Fruit fly (Drosophila melanogaster) whole organism, embryonic: ENCODE results near the gene CG15461.

Source experiments
- Asciz ChIP-seq: fragments of 200-800 bp; sonication (Bioruptor generic); optimal IDR thresholded peaks from 2 replicates; lab custom pipeline; 2017; ENCODE audit warnings: missing biosample characterization, mild to moderate bottlenecking, missing genetic modification characterization, missing genetic modification reagents
- Atf-2 ChIP-seq: fragments of 200-800 bp; sonication (Bioruptor generic); optimal IDR thresholded peaks from 2 replicates; lab custom pipeline; 2016; ENCODE audit warnings: missing biosample characterization, missing genetic modification characterization
- Atf6 ChIP-seq: fragments of 200-800 bp; sonication (Bioruptor generic); IDR thresholded peaks from 2 replicates; pipeline ENCODE4 v1.3.6; 2022; ENCODE audit warnings: missing biosample characterization, missing genetic modification characterization
- CG10147 ChIP-seq: fragments of 200-800 bp; sonication (Bioruptor generic); optimal IDR thresholded peaks from 2 replicates; lab custom pipeline; 2019; ENCODE audit warnings: missing biosample characterization, mild to moderate bottlenecking, missing genetic modification characterization, moderate library complexity
- CG10654 ChIP-seq: fragments of 200-800 bp; sonication (Bioruptor generic); optimal IDR thresholded peaks from 2 replicates; lab custom pipeline; 2016; ENCODE audit warnings: missing biosample characterization, missing genetic modification characterization
- CG11247 ChIP-seq: fragments of 200-800 bp; sonication (Bioruptor generic); IDR thresholded peaks from 2 replicates; pipeline ENCODE4 v1.3.6; 2022; ENCODE audit warnings: missing biosample characterization, missing genetic modification characterization
- CG11560 ChIP-seq: fragments of 200-800 bp; sonication (Bioruptor generic); IDR thresholded peaks from 3 replicates; pipeline ENCODE4 v1.3.6; 2022; ENCODE audit warnings: missing biosample characterization, missing genetic modification characterization
- CG11695 ChIP-seq: fragments of 200-800 bp; sonication (Bioruptor generic); IDR thresholded peaks from 3 replicates; pipeline ENCODE4 v1.3.6; 2022; ENCODE audit warnings: missing biosample characterization, missing genetic modification characterization
- CG12071 ChIP-seq: fragments of 200-800 bp; sonication (Bioruptor generic); optimal IDR thresholded peaks from 3 replicates; lab custom pipeline; 2018; ENCODE audit warnings: missing biosample characterization, mild to moderate bottlenecking, missing genetic modification characterization
- CG12104 ChIP-seq: fragments of 200-800 bp; sonication (Bioruptor generic); optimal IDR thresholded peaks from 3 replicates; lab custom pipeline; 2016; ENCODE audit warnings: missing biosample characterization, missing genetic modification characterization
- CG12391 ChIP-seq: fragments of 200-800 bp; sonication (Bioruptor generic); optimal IDR thresholded peaks from 3 replicates; lab custom pipeline; 2018; ENCODE audit warnings: missing biosample characterization, mild to moderate bottlenecking, missing genetic modification characterization, moderate library complexity
- CG12659 ChIP-seq: fragments of 200-800 bp; sonication (Bioruptor generic); optimal IDR thresholded peaks from 3 replicates; lab custom pipeline; 2017; ENCODE audit warnings: mild to moderate bottlenecking, missing biosample characterization, missing genetic modification reagents, missing genetic modification characterization
- CG12942 ChIP-seq: fragments of 200-800 bp; sonication (Bioruptor generic); optimal IDR thresholded peaks from 3 replicates; lab custom pipeline; 2016; ENCODE audit warnings: missing biosample characterization, missing genetic modification characterization
- CG15011 ChIP-seq: fragments of 200-800 bp; sonication (Bioruptor generic); optimal IDR thresholded peaks from 3 replicates; lab custom pipeline; 2018; ENCODE audit warnings: missing biosample characterization, mild to moderate bottlenecking, missing genetic modification characterization
- CG1647 ChIP-seq: fragments of 200-800 bp; sonication (Bioruptor generic); optimal IDR thresholded peaks from 3 replicates; lab custom pipeline; 2016; ENCODE audit warnings: missing biosample characterization, missing genetic modification characterization
- CG17328 ChIP-seq: fragments of 200-800 bp; sonication (Bioruptor generic); IDR thresholded peaks from 2 replicates; pipeline ENCODE4 v1.3.6; 2022; ENCODE audit warnings: missing biosample characterization, missing genetic modification characterization
- CG17361 ChIP-seq: fragments of 200-800 bp; sonication (Bioruptor generic); IDR thresholded peaks from 3 replicates; pipeline ENCODE4 v1.3.6; 2022; ENCODE audit warnings: missing biosample characterization, missing genetic modification characterization
- CG1832 ChIP-seq: fragments of 200-800 bp; sonication (Bioruptor generic); optimal IDR thresholded peaks from 2 replicates; lab custom pipeline; 2017; ENCODE audit warnings: missing biosample characterization, mild to moderate bottlenecking, missing genetic modification characterization, inconsistent platforms
- CG2875 ChIP-seq: fragments of 200-800 bp; sonication (Bioruptor generic); optimal IDR thresholded peaks from 2 replicates; lab custom pipeline; 2017; ENCODE audit warnings: missing biosample characterization, mild to moderate bottlenecking, missing genetic modification characterization, missing genetic modification reagents
- CG3407 ChIP-seq: fragments of 200-800 bp; sonication (Bioruptor generic); optimal IDR thresholded peaks from 2 replicates; lab custom pipeline; 2018; ENCODE audit warnings: missing biosample characterization, mild to moderate bottlenecking, missing genetic modification characterization
- CG5180 ChIP-seq: fragments of 200-800 bp; sonication (Bioruptor generic); optimal IDR thresholded peaks from 3 replicates; lab custom pipeline; 2017; ENCODE audit warnings: missing biosample characterization, missing genetic modification characterization, mild to moderate bottlenecking, moderate library complexity, missing genetic modification reagents
- CG6813 ChIP-seq: fragments of 200-800 bp; sonication (Bioruptor generic); optimal IDR thresholded peaks from 2 replicates; lab custom pipeline; 2017; ENCODE audit warnings: missing biosample characterization, missing genetic modification characterization, mild to moderate bottlenecking, moderate library complexity, missing genetic modification reagents
- CG7271 ChIP-seq: fragments of 200-800 bp; sonication (Bioruptor generic); optimal IDR thresholded peaks from 2 replicates; lab custom pipeline; 2018; ENCODE audit warnings: missing biosample characterization, mild to moderate bottlenecking, missing genetic modification characterization, moderate library complexity
- CG8089 ChIP-seq: fragments of 200-800 bp; sonication (Bioruptor generic); optimal IDR thresholded peaks from 3 replicates; lab custom pipeline; 2016; ENCODE audit warnings: missing biosample characterization, missing genetic modification characterization
- Eip74EF ChIP-seq, 2 experiments: fragments of 200-800 bp in 1 of 2; fragments of >200 bp in 1 of 2; sonication (Bioruptor generic) in 1 of 2; optimal IDR thresholded peaks; 2 replicates each; lab custom pipeline; 2017 to 2019; ENCODE audit warnings: missing biosample characterization in 2 of 2, missing genetic modification characterization in 2 of 2, mild to moderate bottlenecking in 1 of 2, moderate library complexity in 1 of 2
- Fer1 ChIP-seq: fragments of 200-800 bp; sonication (Bioruptor generic); optimal IDR thresholded peaks from 2 replicates; lab custom pipeline; 2017; ENCODE audit warnings: missing biosample characterization, mild to moderate bottlenecking, missing genetic modification characterization
- Fer3 ChIP-seq: fragments of 200-800 bp; sonication (Bioruptor generic); optimal IDR thresholded peaks from 2 replicates; lab custom pipeline; 2018; ENCODE audit warnings: missing biosample characterization, mild to moderate bottlenecking, missing genetic modification characterization, moderate library complexity
- Hey ChIP-seq: fragments of 200-800 bp; sonication (Bioruptor generic); optimal IDR thresholded peaks from 3 replicates; lab custom pipeline; 2018; ENCODE audit warnings: missing biosample characterization, mild to moderate bottlenecking, missing genetic modification characterization
- Lhr ChIP-seq: fragments of 200-800 bp; sonication (Bioruptor generic); optimal IDR thresholded peaks from 3 replicates; lab custom pipeline; 2017; ENCODE audit warnings: mild to moderate bottlenecking, missing biosample characterization, missing genetic modification reagents, missing genetic modification characterization
- Max ChIP-seq: fragments of 200-800 bp; sonication (Bioruptor generic); optimal IDR thresholded peaks from 2 replicates; lab custom pipeline; 2016; ENCODE audit warnings: missing biosample characterization, mild to moderate bottlenecking, missing genetic modification characterization
- Oli ChIP-seq: fragments of 200-800 bp; sonication (Bioruptor generic); optimal IDR thresholded peaks from 2 replicates; lab custom pipeline; 2018; ENCODE audit warnings: missing biosample characterization, mild to moderate bottlenecking, missing genetic modification characterization, moderate library complexity
- PHDP ChIP-seq: fragments of 200-800 bp; sonication (Bioruptor generic); optimal IDR thresholded peaks from 3 replicates; lab custom pipeline; 2018; ENCODE audit warnings: missing biosample characterization, mild to moderate bottlenecking, missing genetic modification characterization, moderate library complexity
- Ptx1 ChIP-seq: fragments of 200-800 bp; sonication (Bioruptor generic); IDR thresholded peaks from 2 replicates; pipeline ENCODE4 v1.3.6; 2022; ENCODE audit warnings: missing biosample characterization, missing genetic modification characterization
- Sox100B ChIP-seq: fragments of 200-800 bp; sonication (Bioruptor generic); optimal IDR thresholded peaks from 3 replicates; lab custom pipeline; 2018; ENCODE audit warnings: missing biosample characterization, mild to moderate bottlenecking, missing genetic modification characterization
- Vsx1 ChIP-seq: fragments of 200-800 bp; sonication (Bioruptor generic); optimal IDR thresholded peaks from 2 replicates; lab custom pipeline; 2017; ENCODE audit warnings: missing biosample characterization, mild to moderate bottlenecking, missing genetic modification characterization, missing genetic modification reagents
- ab ChIP-seq: fragments of 200-800 bp; sonication (Bioruptor generic); optimal IDR thresholded peaks from 2 replicates; lab custom pipeline; 2016; ENCODE audit warnings: missing biosample characterization, missing genetic modification characterization
- ara ChIP-seq: fragments of 200-800 bp; sonication (Bioruptor generic); IDR thresholded peaks from 2 replicates; pipeline ENCODE4 v1.3.6; 2022; ENCODE audit warnings: missing biosample characterization, missing genetic modification characterization
- bab2 ChIP-seq: fragments of 200-800 bp; sonication (Bioruptor generic); optimal IDR thresholded peaks from 2 replicates; lab custom pipeline; 2016; ENCODE audit warnings: missing biosample characterization, missing genetic modification characterization
- caup ChIP-seq: fragments of 200-800 bp; sonication (Bioruptor generic); optimal IDR thresholded peaks from 3 replicates; lab custom pipeline; 2017; ENCODE audit warnings: missing biosample characterization, mild to moderate bottlenecking, missing genetic modification characterization, moderate library complexity; ENCODE audit not compliant: severe bottlenecking
- dati ChIP-seq: fragments of 200-800 bp; sonication (Bioruptor generic); IDR thresholded peaks from 2 replicates; pipeline ENCODE4 v1.3.6; 2022; ENCODE audit warnings: missing biosample characterization, missing genetic modification characterization
- dimm ChIP-seq: fragments of 200-800 bp; sonication (Bioruptor generic); IDR thresholded peaks from 2 replicates; pipeline ENCODE4 v1.3.6; 2022; ENCODE audit warnings: missing biosample characterization, missing genetic modification characterization
- dmrt99B ChIP-seq: fragments of 200-800 bp; sonication (Bioruptor generic); optimal IDR thresholded peaks from 2 replicates; lab custom pipeline; 2018; ENCODE audit warnings: missing biosample characterization, mild to moderate bottlenecking, missing genetic modification characterization, moderate library complexity
- gem ChIP-seq: fragments of 200-800 bp; sonication (Bioruptor generic); optimal IDR thresholded peaks from 2 replicates; lab custom pipeline; 2019; ENCODE audit warnings: missing biosample characterization, mild to moderate bottlenecking, missing genetic modification characterization, moderate library complexity
- hkb ChIP-seq, 2 experiments: fragments of 200-800 bp in 1 of 2; fragments of >200 bp in 1 of 2; sonication (Bioruptor generic) in 1 of 2; IDR thresholded peaks in 1 of 2; optimal IDR thresholded peaks in 1 of 2; 2 replicates each; pipeline versions ENCODE4 v1.3.6 to Lab custom; 2017 to 2022; ENCODE audit warnings: missing biosample characterization in 1 of 2, missing genetic modification characterization in 1 of 2
- jumu ChIP-seq: fragments of 200-800 bp; sonication (Bioruptor generic); optimal IDR thresholded peaks from 3 replicates; lab custom pipeline; 2016; ENCODE audit warnings: missing biosample characterization, missing genetic modification characterization
- sob ChIP-seq: fragments of 200-800 bp; sonication (Bioruptor generic); IDR thresholded peaks from 2 replicates; pipeline ENCODE4 v1.3.6; 2022; ENCODE audit warnings: missing biosample characterization, missing genetic modification characterization
- stc ChIP-seq: fragments of 200-800 bp; sonication (Bioruptor generic); IDR thresholded peaks from 2 replicates; pipeline ENCODE4 v1.3.6; 2022; ENCODE audit warnings: missing biosample characterization, missing genetic modification characterization
- tio ChIP-seq: fragments of 200-800 bp; sonication (Bioruptor generic); optimal IDR thresholded peaks from 2 replicates; lab custom pipeline; 2017; ENCODE audit warnings: missing biosample characterization, missing genetic modification characterization, inconsistent platforms
- trem ChIP-seq: fragments of 200-800 bp; optimal IDR thresholded peaks from 3 replicates; lab custom pipeline; 2019; ENCODE audit warnings: missing biosample characterization, mild to moderate bottlenecking, missing genetic modification characterization, moderate library complexity

CG15461 gene

dm6 chrX:20505897-20506296 is 19.9 kb downstream of the CG15461 start:
- TF ChIP-seq Ptx1, result no peak
- peak in 1 of 2 experiments; percentile 34 for TF ChIP-seq Eip74EF (GFP tag; optimal IDR thresholded peaks at IDR 0.05; lab: Kevin White, UChicago)
- peak; percentile 64 for TF ChIP-seq CG3407 (GFP tag; lab: Kevin White, UChicago)
- TF ChIP-seq CG1832 (GFP tag; lab: Kevin White, UChicago), result no peak
- TF ChIP-seq CG12391 (tag; lab: Kevin White, UChicago), result peak; percentile 4
- peak; percentile 8 for TF ChIP-seq CG5180 (GFP tag; lab: Kevin White, UChicago)
- TF ChIP-seq CG6813, result peak; percentile 52
- TF ChIP-seq Asciz (GFP tag; lab: Kevin White, UChicago), result peak; percentile 69
- TF ChIP-seq ab (GFP tag; lab: Kevin White, UChicago), result no peak
- no peak for TF ChIP-seq jumu (GFP tag; lab: Kevin White, UChicago)
- peak; percentile 49 for TF ChIP-seq PHDP
- peak; percentile 61 for TF ChIP-seq sob (GFP tag; lab: Robert Waterston, UW)
- peak; percentile 60 for TF ChIP-seq dmrt99B
- TF ChIP-seq caup (GFP tag; lab: Kevin White, UChicago), result peak; percentile 31
- peak; percentile 46; the same call in 1 of the 3 replicates for TF ChIP-seq CG11695
- TF ChIP-seq dati (GFP tag; lab: Robert Waterston, UW), result no peak
- peak; percentile 37 for TF ChIP-seq Sox100B (GFP tag; lab: Kevin White, UChicago)
- TF ChIP-seq CG10654 (GFP tag; lab: Kevin White, UChicago), result peak; percentile 54
- TF ChIP-seq CG17328, result peak; percentile 58
- peak; percentile 21 for TF ChIP-seq tio
- 0 out of 3 replicates have a peak, but pooled peaks have one; percentile 14 for TF ChIP-seq CG17361
- TF ChIP-seq Fer3 (tag; lab: Kevin White, UChicago), result peak; percentile 18
- no peak for TF ChIP-seq Atf-2 (GFP tag; lab: Kevin White, UChicago)
- TF ChIP-seq Fer1 (GFP tag; lab: Kevin White, UChicago), result no peak
- peak; percentile 23; the same call in 1 of the 2 replicates for TF ChIP-seq stc (GFP tag; lab: Robert Waterston, UW)
- TF ChIP-seq Lhr, result peak; percentile 13
- peak; percentile 50; the same call in 1 of the 2 replicates for TF ChIP-seq Atf6 (GFP tag; lab: Robert Waterston, UW)
- peak; percentile 63 for TF ChIP-seq Vsx1 (GFP tag; lab: Kevin White, UChicago)
- no peak for TF ChIP-seq CG1647 (GFP tag; lab: Kevin White, UChicago)
- peak; percentile 51 for TF ChIP-seq CG11247 (GFP tag; lab: Robert Waterston, UW)
- peak; percentile 67 for TF ChIP-seq CG2875 (GFP tag; lab: Kevin White, UChicago)
- TF ChIP-seq CG8089 (GFP tag; lab: Kevin White, UChicago), result peak; percentile 23
- peak; percentile 39 for TF ChIP-seq CG12071
- peak; percentile 62 for TF ChIP-seq gem (tag; lab: Kevin White, UChicago)
- TF ChIP-seq CG12659 (GFP tag; lab: Kevin White, UChicago), result peak; percentile 13
- TF ChIP-seq CG12942 (GFP tag; lab: Kevin White, UChicago), result peak; percentile 46
- peak; percentile 18 for TF ChIP-seq CG15011 (GFP tag; lab: Kevin White, UChicago)
- peak; percentile 15 for TF ChIP-seq CG12104 (GFP tag; lab: Kevin White, UChicago)
- TF ChIP-seq Oli (tag; lab: Kevin White, UChicago), result peak; percentile 12
- TF ChIP-seq dimm (GFP tag; lab: Robert Waterston, UW), result no peak
- 0 out of 2 replicates have a peak, but pooled peaks have one; percentile 38 for TF ChIP-seq ara
- TF ChIP-seq bab2, result peak; percentile 64
- no peak for TF ChIP-seq Hey (tag; lab: Kevin White, UChicago)
- no peak for TF ChIP-seq trem (tag; lab: Kevin White, UChicago)
- TF ChIP-seq CG10147, result no peak
- peak; percentile 22 for TF ChIP-seq CG7271 (tag; lab: Kevin White, UChicago)
- no peak for TF ChIP-seq hkb (optimal IDR thresholded peaks at IDR 0.05; lab: Kevin White, UChicago)
- peak; percentile 65 for TF ChIP-seq hkb (GFP tag; IDR thresholded peaks at IDR 0.05; lab: Robert Waterston, UW)
- peak; percentile 37 for TF ChIP-seq Max (GFP tag; lab: Kevin White, UChicago)
- no peak for TF ChIP-seq CG11560 (tag; lab: Robert Waterston, UW)
